Fruit fly (Drosophila melanogaster) whole organism, prepupa: ENCODE results near the gene Polr3G.

Experiments
- CG3919 ChIP-seq: fragments of 200-800 bp; sonication (Bioruptor generic); optimal IDR thresholded peaks from 3 replicates; lab custom pipeline; 2016; ENCODE audit warnings: missing biosample characterization, missing genetic modification characterization
- dsx ChIP-seq: fragments of 200-800 bp; optimal IDR thresholded peaks from 3 replicates; lab custom pipeline; 2019; ENCODE audit warnings: missing biosample characterization, mild to moderate bottlenecking, missing genetic modification characterization, moderate library complexity; ENCODE audit not compliant: poor library complexity, severe bottlenecking
- net ChIP-seq: fragments of 200-800 bp; sonication (Bioruptor generic); optimal IDR thresholded peaks from 3 replicates; lab custom pipeline; 2016; ENCODE audit warnings: missing biosample characterization, missing genetic modification characterization

DNA sequence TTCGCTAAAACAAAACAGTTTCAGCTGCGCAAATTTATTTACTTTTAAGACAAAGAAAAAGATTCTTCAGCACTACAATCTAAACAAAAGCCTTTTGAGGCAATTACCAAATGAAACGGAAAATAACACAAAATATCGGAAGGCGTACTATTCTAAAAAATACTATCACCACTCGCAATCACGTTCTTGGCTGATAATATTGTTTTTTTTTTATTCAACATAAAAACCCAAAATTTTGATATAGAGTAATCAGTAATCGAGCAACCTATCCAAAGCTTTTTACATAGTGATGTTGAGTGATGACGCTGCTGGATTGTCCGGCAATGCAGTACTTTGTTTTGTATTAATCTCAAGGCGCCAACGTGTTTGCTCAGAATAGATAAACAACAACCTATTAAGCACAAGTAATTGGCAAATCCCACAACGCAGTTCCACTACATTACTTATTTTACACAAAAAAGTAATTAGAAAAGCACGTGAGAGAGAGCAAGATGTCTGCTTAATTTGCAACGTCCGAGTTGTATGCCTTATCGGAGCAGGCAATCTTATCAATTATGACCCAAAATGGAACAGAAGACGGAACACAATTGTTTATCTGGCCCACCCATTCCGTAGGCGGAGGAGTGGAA is 4.1 kb upstream of the Polr3G start:
- peak; percentile 19 for TF ChIP-seq CG3919 (GFP tag; lab: Kevin White, UChicago)
- TF ChIP-seq net (GFP tag; lab: Kevin White, UChicago): no peak
- no peak for TF ChIP-seq dsx (GFP tag; lab: Kevin White, UChicago)
